Fruit fly (Drosophila melanogaster): Measurements from ENCODE around the gene CG13070.

DNA sequence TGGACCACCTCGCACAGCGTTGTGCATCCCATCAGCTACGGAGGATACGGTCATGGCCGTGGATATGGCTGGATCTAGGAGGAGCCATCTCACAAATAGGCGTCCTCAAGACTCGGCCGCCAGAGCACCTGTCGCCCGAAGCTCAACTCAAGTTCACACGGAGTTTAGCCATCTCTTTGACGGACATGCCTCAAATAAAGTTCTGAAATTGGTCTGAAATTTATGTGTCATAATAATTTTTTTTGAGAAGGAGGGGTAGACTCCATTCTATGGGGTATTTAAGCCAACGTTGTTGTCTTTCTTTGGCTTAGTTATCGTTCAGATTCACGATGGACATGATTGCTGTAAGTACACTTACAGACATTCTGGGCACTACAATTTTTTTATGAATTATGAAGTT, at the start of gene CG13070:
- TF ChIP-seq CG9139 (GFP tag; optimal IDR thresholded peaks at IDR 0.05) = no peak
- TF ChIP-seq OdsH (GFP tag; optimal IDR thresholded peaks at IDR 0.05) = no peak
- no peak for TF ChIP-seq cyc (GFP tag; optimal IDR thresholded peaks at IDR 0.05)
- TF ChIP-seq Gug (GFP tag; IDR thresholded peaks at IDR 0.05) = no peak
- no peak for TF ChIP-seq Hr39 (GFP tag; optimal IDR thresholded peaks at IDR 0.05)
- no peak for TF ChIP-seq achi (GFP tag; optimal IDR thresholded peaks at IDR 0.05)
- TF ChIP-seq Sox14 (GFP tag; optimal IDR thresholded peaks at IDR 0.05) = no peak

Measured in whole organism, prepupa.